Fruit fly (Drosophila melanogaster): ENCODE results near the gene Spn31A.
A peak's percentile ranks its signal among the peaks of the same experiment; 100 is the strongest.

Gene Spn31A

DNA sequence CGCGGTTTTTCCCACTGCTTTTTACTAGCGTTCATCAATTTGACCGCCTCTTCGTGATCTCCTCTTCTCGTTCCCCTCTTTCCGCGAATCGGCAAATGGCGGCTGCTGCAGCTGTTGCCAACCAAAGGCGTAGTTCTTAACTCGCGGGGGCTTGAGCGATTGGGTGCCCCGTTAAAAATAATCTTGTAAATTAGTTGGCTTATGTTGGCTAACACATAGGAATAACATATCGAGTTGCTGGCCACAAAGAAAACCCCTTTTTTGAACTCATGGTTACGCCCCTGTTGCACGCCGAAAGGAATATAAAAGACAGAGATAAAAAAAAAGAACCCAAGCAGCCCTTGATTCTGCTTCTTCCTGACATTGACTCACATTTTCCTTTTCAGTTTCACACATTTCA lies 3.4 kb upstream of the Spn31A start (continued):
- no peak for TF ChIP-seq nerfin-2 (GFP tag; IDR thresholded peaks at IDR 0.05; ENCODE audit: partially characterized antibody)
- TF ChIP-seq nerfin-1 (tag; optimal IDR thresholded peaks at IDR 0.05) = no peak
- peak; percentile 77 for TF ChIP-seq CG11247 (GFP tag; IDR thresholded peaks at IDR 0.05)
- peak; percentile 16; the same call in 1 of the 2 replicates for TF ChIP-seq Ravus (GFP tag; IDR thresholded peaks at IDR 0.05)
- no peak for TF ChIP-seq Dp (GFP tag; optimal IDR thresholded peaks at IDR 0.05)
- peak; percentile 6 for TF ChIP-seq Bteb2 (GFP tag; optimal IDR thresholded peaks at IDR 0.05)
- TF ChIP-seq CG4820 (GFP tag; optimal IDR thresholded peaks at IDR 0.05) = peak; percentile 66
- peak; percentile 65 for TF ChIP-seq Mes4 (GFP tag; optimal IDR thresholded peaks at IDR 0.05)
- peak; percentile 27 for TF ChIP-seq Neu2 (GFP tag; optimal IDR thresholded peaks at IDR 0.05; ENCODE audit: borderline replicate concordance)
- TF ChIP-seq Hsf (GFP tag; optimal IDR thresholded peaks at IDR 0.05) = peak; percentile 82
- no peak for TF ChIP-seq z (GFP tag; IDR thresholded peaks at IDR 0.05)
- peak; percentile 85 for TF ChIP-seq CG14441 (GFP tag; IDR thresholded peaks at IDR 0.05)
- TF ChIP-seq wor (GFP tag; IDR thresholded peaks at IDR 0.05) = peak; percentile 67
- TF ChIP-seq CG1792 (GFP tag; optimal IDR thresholded peaks at IDR 0.05) = peak; percentile 35
- peak; percentile 28 for TF ChIP-seq da (GFP tag; optimal IDR thresholded peaks at IDR 0.05)
- TF ChIP-seq Nf-YC (tag; optimal IDR thresholded peaks at IDR 0.05) = no peak
- TF ChIP-seq jing (GFP tag; optimal IDR thresholded peaks at IDR 0.05) = peak; percentile 54
- TF ChIP-seq CG15696 (tag; optimal IDR thresholded peaks at IDR 0.05) = peak; percentile 77
- no peak for TF ChIP-seq CG3995 (GFP tag; optimal IDR thresholded peaks at IDR 0.05)
- TF ChIP-seq CG17829 (tag; optimal IDR thresholded peaks at IDR 0.05) = peak; percentile 77
- peak; percentile 18 for TF ChIP-seq Hmr (GFP tag; optimal IDR thresholded peaks at IDR 0.05)
- peak; percentile 53 for TF ChIP-seq CG9609 (GFP tag; optimal IDR thresholded peaks at IDR 0.05)
- TF ChIP-seq disco-r (GFP tag; optimal IDR thresholded peaks at IDR 0.05) = peak; percentile 29
- TF ChIP-seq CG30020 (tag; optimal IDR thresholded peaks at IDR 0.05) = no peak
- peak; percentile 96 for TF ChIP-seq zfh1 (GFP tag; IDR thresholded peaks at IDR 0.05)
- peak; percentile 51 for TF ChIP-seq Max (GFP tag; optimal IDR thresholded peaks at IDR 0.05)
- TF ChIP-seq CG12155 (GFP tag; optimal IDR thresholded peaks at IDR 0.05) = peak; percentile 48
- TF ChIP-seq zen (tag; optimal IDR thresholded peaks at IDR 0.05) = peak; percentile 56
- TF ChIP-seq tll (GFP tag; optimal IDR thresholded peaks at IDR 0.05) = no peak
- TF ChIP-seq jigr1 (GFP tag; IDR thresholded peaks at IDR 0.05) = 0 out of 3 replicates have a peak, but pooled peaks have one; percentile 70
- peak; percentile 76 for TF ChIP-seq ssp (GFP tag; IDR thresholded peaks at IDR 0.05)
- peak; percentile 37; the same call in 1 of the 2 replicates for TF ChIP-seq CG31224 (GFP tag; IDR thresholded peaks at IDR 0.05)
- peak in 1 of 2 experiments; percentile 43 for TF ChIP-seq crp (GFP tag; optimal IDR thresholded peaks at IDR 0.05)
- peak; percentile 96 for TF ChIP-seq Xrp1 (GFP tag; IDR thresholded peaks at IDR 0.05)
- peak; percentile 78 for TF ChIP-seq Side (GFP tag; optimal IDR thresholded peaks at IDR 0.05)
- TF ChIP-seq CG9215 (GFP tag; IDR thresholded peaks at IDR 0.05) = peak; percentile 55; the same call in 1 of the 2 replicates
- peak; percentile 88 for TF ChIP-seq Awh (GFP tag; IDR thresholded peaks at IDR 0.05)
- TF ChIP-seq CG3847 (GFP tag; IDR thresholded peaks at IDR 0.05) = peak; percentile 55
- peak; percentile 85 for TF ChIP-seq croc (GFP tag; conservative IDR thresholded peaks at IDR 0.05)
- peak; percentile 41 for TF ChIP-seq maf-S (GFP tag; optimal IDR thresholded peaks at IDR 0.05)
- no peak for TF ChIP-seq Doc2 (GFP tag; IDR thresholded peaks at IDR 0.05)
- TF ChIP-seq slbo (GFP tag; IDR thresholded peaks at IDR 0.05) = peak; percentile 79
- TF ChIP-seq chif (GFP tag; optimal IDR thresholded peaks at IDR 0.05) = peak; percentile 43 to 76
- no peak for TF ChIP-seq Dll (GFP tag; IDR thresholded peaks at IDR 0.05; ENCODE audit: partially characterized antibody)
- TF ChIP-seq Drgx (GFP tag; IDR thresholded peaks at IDR 0.05) = peak; percentile 97
- no peak for TF ChIP-seq Hey (tag; optimal IDR thresholded peaks at IDR 0.05)
- TF ChIP-seq CG31365 (tag; optimal IDR thresholded peaks at IDR 0.05) = no peak
- TF ChIP-seq dmrt99B (tag; optimal IDR thresholded peaks at IDR 0.05) = peak; percentile 79
- no peak for TF ChIP-seq D (optimal IDR thresholded peaks at IDR 0.05)
- TF ChIP-seq D (GFP tag; optimal IDR thresholded peaks at IDR 0.05) = peak; percentile 69
- TF ChIP-seq CG7372 (GFP tag; IDR thresholded peaks at IDR 0.05) = peak; percentile 51; the same call in 1 of the 2 replicates
